Worm (Caenorhabditis elegans): ENCODE data around the gene noca-1.

The noca-1 gene

ce11 chrV:13185384-13185783 is 32.7 kb downstream of the noca-1 start, which contains the start of gene sri-6:
TSS of gene sri-6 (plus strand) at chrV:13185684.
- no peak for TF ChIP-seq mdl-1 (tag; optimal IDR thresholded peaks at IDR 0.05)
- no peak for TF ChIP-seq nhr-12 (tag; optimal IDR thresholded peaks at IDR 0.05)
- no peak for TF ChIP-seq F13H6.1 (tag; optimal IDR thresholded peaks at IDR 0.05)
- TF ChIP-seq snpc-4 (tag; optimal IDR thresholded peaks at IDR 0.05), result no peak
- no peak for TF ChIP-seq sma-3 (GFP tag; optimal IDR thresholded peaks at IDR 0.05)
- TF ChIP-seq ztf-11 (tag; optimal IDR thresholded peaks at IDR 0.05), result no peak
- no peak for TF ChIP-seq nhr-237 (tag; optimal IDR thresholded peaks at IDR 0.05)
- no peak for TF ChIP-seq unc-62 (GFP tag; optimal IDR thresholded peaks at IDR 0.05)
- no peak for TF ChIP-seq skn-1 (tag; optimal IDR thresholded peaks at IDR 0.05)
- TF ChIP-seq R02D3.7 (tag; optimal IDR thresholded peaks at IDR 0.05), result no peak
- TF ChIP-seq nhr-77 (tag; optimal IDR thresholded peaks at IDR 0.05), result no peak
- no peak for TF ChIP-seq elt-1 (tag; optimal IDR thresholded peaks at IDR 0.05)
- no peak for TF ChIP-seq unc-55 (GFP tag; optimal IDR thresholded peaks at IDR 0.05)
- no peak for TF ChIP-seq ama-1 (optimal IDR thresholded peaks at IDR 0.05)
- no peak for TF ChIP-seq nhr-11 (tag; optimal IDR thresholded peaks at IDR 0.05)
- no peak for TF ChIP-seq elt-3 (tag; optimal IDR thresholded peaks at IDR 0.05)
- no peak for TF ChIP-seq lin-11 (tag; optimal IDR thresholded peaks at IDR 0.05)
- TF ChIP-seq Y55F3AM.14 (GFP tag; optimal IDR thresholded peaks at IDR 0.05), result no peak

ce11 chrV:13193488-13194042 is 40.8 kb downstream of the noca-1 start, which contains the start of gene sun-1:
TSS of gene sun-1 (minus strand) at chrV:13193538.
- TF ChIP-seq nhr-10 (tag; optimal IDR thresholded peaks at IDR 0.05) (no peak), zag-1 (tag; optimal IDR thresholded peaks at IDR 0.05) (no peak), fos-1 (tag; optimal IDR thresholded peaks at IDR 0.05) (no peak), unc-62 (GFP tag; optimal IDR thresholded peaks at IDR 0.05) (no peak), F13H6.1 (tag; optimal IDR thresholded peaks at IDR 0.05) (no peak), nhr-11 (tag; optimal IDR thresholded peaks at IDR 0.05) (no peak), nhr-25 (tag; optimal IDR thresholded peaks at IDR 0.05) (no peak)

ce11 chrV:13195548-13195947 is 42.8 kb downstream of the noca-1 start, which contains the start of gene F57B1.1:
TSS of gene F57B1.1 (minus strand) at chrV:13195648.
- TF ChIP-seq F13H6.1 (tag; optimal IDR thresholded peaks at IDR 0.05), result no peak
- no peak for TF ChIP-seq sem-4 (tag; optimal IDR thresholded peaks at IDR 0.05)
- no peak for TF ChIP-seq unc-55 (GFP tag; optimal IDR thresholded peaks at IDR 0.05)
- no peak for TF ChIP-seq Y55F3AM.14 (GFP tag; optimal IDR thresholded peaks at IDR 0.05)
- TF ChIP-seq R02D3.7 (tag; optimal IDR thresholded peaks at IDR 0.05), result no peak

- TF ChIP-seq C34F6.9 (tag; optimal IDR thresholded peaks at IDR 0.05) (no peak), nhr-25 (tag; optimal IDR thresholded peaks at IDR 0.05) (peak; percentile 55)
Observed at ce11 chrV:13197823-13198222, 45.1 kb downstream of the noca-1 start, which contains the start of gene F57B1.9. TSS of gene F57B1.9 (minus strand) at chrV:13197923.

- no peak for TF ChIP-seq sem-4 (tag; optimal IDR thresholded peaks at IDR 0.05)
- no peak for TF ChIP-seq lin-11 (tag; optimal IDR thresholded peaks at IDR 0.05)
- TF ChIP-seq nhr-25 (tag; optimal IDR thresholded peaks at IDR 0.05), result peak; percentile 82
- no peak for TF ChIP-seq elt-3 (tag; optimal IDR thresholded peaks at IDR 0.05)
- no peak for TF ChIP-seq mab-5 (tag; optimal IDR thresholded peaks at IDR 0.05)
- TF ChIP-seq ZK546.5 (tag; optimal IDR thresholded peaks at IDR 0.05), result no peak
- TF ChIP-seq mbf-1 (tag; optimal IDR thresholded peaks at IDR 0.05), result no peak
- peak in 1 of 2 experiments; percentile 6 for TF ChIP-seq lsy-2 (tag; optimal IDR thresholded peaks at IDR 0.05)
- TF ChIP-seq nhr-12 (tag; optimal IDR thresholded peaks at IDR 0.05), result no peak
- TF ChIP-seq C34F6.9 (tag; optimal IDR thresholded peaks at IDR 0.05), result no peak
- no peak for TF ChIP-seq zag-1 (tag; optimal IDR thresholded peaks at IDR 0.05)
- no peak for TF ChIP-seq ztf-4 (tag; optimal IDR thresholded peaks at IDR 0.05)
- TF ChIP-seq ama-1 (optimal IDR thresholded peaks at IDR 0.05), result no peak
- TF ChIP-seq sma-3 (GFP tag; optimal IDR thresholded peaks at IDR 0.05), result peak; percentile 15
- TF ChIP-seq Y55F3AM.14 (GFP tag; optimal IDR thresholded peaks at IDR 0.05), result no peak
Observed at ce11 chrV:13200609-13201008, 47.9 kb downstream of the noca-1 start.

- TF ChIP-seq sem-4 (tag; optimal IDR thresholded peaks at IDR 0.05), result no peak
- peak in 1 of 2 experiments; percentile 4 for TF ChIP-seq lsy-2 (tag; optimal IDR thresholded peaks at IDR 0.05)
- TF ChIP-seq crh-2 (tag; optimal IDR thresholded peaks at IDR 0.05), result peak; percentile 36
- TF ChIP-seq elt-3 (tag; optimal IDR thresholded peaks at IDR 0.05), result no peak
- no peak for TF ChIP-seq skn-1 (tag; optimal IDR thresholded peaks at IDR 0.05)
- TF ChIP-seq zag-1 (tag; optimal IDR thresholded peaks at IDR 0.05), result no peak
- TF ChIP-seq nhr-10 (tag; optimal IDR thresholded peaks at IDR 0.05), result no peak
- TF ChIP-seq peb-1 (tag; optimal IDR thresholded peaks at IDR 0.05), result no peak
- TF ChIP-seq aly-2 (tag; optimal IDR thresholded peaks at IDR 0.05), result no peak
- no peak for TF ChIP-seq dmd-4 (tag; optimal IDR thresholded peaks at IDR 0.05)
- no peak for TF ChIP-seq unc-39 (tag; optimal IDR thresholded peaks at IDR 0.05)
- no peak for TF ChIP-seq nhr-23 (tag; optimal IDR thresholded peaks at IDR 0.05)
- TF ChIP-seq ztf-4 (tag; optimal IDR thresholded peaks at IDR 0.05), result no peak
- TF ChIP-seq nhr-25 (tag; optimal IDR thresholded peaks at IDR 0.05), result peak; percentile 72
- TF ChIP-seq elt-1 (tag; optimal IDR thresholded peaks at IDR 0.05), result no peak
- no peak for TF ChIP-seq nhr-12 (tag; optimal IDR thresholded peaks at IDR 0.05)
- no peak for TF ChIP-seq ceh-82 (tag; optimal IDR thresholded peaks at IDR 0.05)
- TF ChIP-seq ZK546.5 (tag; optimal IDR thresholded peaks at IDR 0.05), result no peak
- no peak for TF ChIP-seq C34F6.9 (tag; optimal IDR thresholded peaks at IDR 0.05)
- TF ChIP-seq ztf-11 (tag; optimal IDR thresholded peaks at IDR 0.05), result no peak
- TF ChIP-seq nhr-237 (tag; optimal IDR thresholded peaks at IDR 0.05), result no peak
- TF ChIP-seq R02D3.7 (tag; optimal IDR thresholded peaks at IDR 0.05), result no peak
- peak; percentile 44 for TF ChIP-seq nhr-21 (tag; optimal IDR thresholded peaks at IDR 0.05)
- peak; percentile 26 for TF ChIP-seq sma-9 (GFP tag; optimal IDR thresholded peaks at IDR 0.05)
- no peak for TF ChIP-seq sma-9 (tag; optimal IDR thresholded peaks at IDR 0.05)
- no peak for TF ChIP-seq gmeb-1 (tag; optimal IDR thresholded peaks at IDR 0.05)
Observed at ce11 chrV:13202127-13202610, 49.5 kb downstream of the noca-1 start, which contains the start of the genes col-159 and col-160. TSS of gene col-159 (minus strand) at chrV:13202177. TSS of gene col-160 (minus strand) at chrV:13202189.
